Fruit fly (Drosophila melanogaster): Measurements from ENCODE around the gene FarO.

DNA sequence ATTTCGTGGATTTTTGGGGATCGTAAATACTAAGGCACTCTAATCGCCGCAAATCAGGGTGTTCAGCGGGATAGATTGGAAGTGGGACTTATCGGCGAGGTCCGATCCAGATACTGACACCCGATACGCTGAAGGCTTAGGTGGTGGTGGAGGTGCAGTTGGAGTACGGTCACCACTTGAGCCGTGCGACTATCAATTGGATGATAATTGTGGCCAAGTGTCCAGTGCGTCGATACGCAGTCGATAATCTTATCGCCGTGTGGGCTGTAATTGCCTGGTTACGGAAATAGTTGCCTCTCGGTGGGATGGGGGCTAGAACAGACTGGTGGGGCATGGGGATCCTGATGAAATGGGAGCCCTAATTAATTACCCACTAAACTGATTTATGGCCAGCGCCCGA lies 4.4 kb downstream of the FarO start:
- no peak for TF ChIP-seq psq (optimal IDR thresholded peaks at IDR 0.05)
- TF ChIP-seq CG8478 (optimal IDR thresholded peaks at IDR 0.05) = no peak

Data from whole organism.